Worm (Caenorhabditis elegans) whole organism, mixed stage, embryonic: ENCODE results near the gene lips-17.

Experiments used
- ceh-43 ChIP-seq: fragments of 200-800 bp; sonication (Bioruptor generic); optimal IDR thresholded peaks from 2 replicates; lab custom pipeline; 2018; ENCODE audit warnings: mild to moderate bottlenecking, missing genetic modification characterization, moderate library complexity, missing compliant biosample characterization
- ces-1 ChIP-seq: fragments of 150-350 bp; optimal IDR thresholded peaks from 2 replicates; lab custom pipeline; 2014; ENCODE audit warnings: missing biosample characterization, missing genetic modification reagents, missing genetic modification characterization
- nhr-12 ChIP-seq: fragments of 150-350 bp; optimal IDR thresholded peaks from 2 replicates; lab custom pipeline; 2014; ENCODE audit warnings: missing biosample characterization, missing genetic modification characterization
- nhr-76 ChIP-seq: sonication (generic microtip); optimal IDR thresholded peaks from 2 replicates; lab custom pipeline; 2017; ENCODE audit warnings: missing biosample characterization, missing genetic modification characterization
- unc-39 ChIP-seq: fragments of 150-350 bp; optimal IDR thresholded peaks from 2 replicates; lab custom pipeline; 2014; ENCODE audit warnings: missing biosample characterization, missing genetic modification characterization

ce11 chrII:7628640-7629039, 20.6 kb downstream of the lips-17 start:
- TF ChIP-seq ceh-43 (GFP tag; lab: Kevin White, UChicago) (no peak), nhr-12 (no peak), unc-39 (no peak), ces-1 (GFP tag; lab: Kevin White, UChicago) (no peak), nhr-76 (tag; lab: Kevin White, UChicago) (no peak)
